Fruit fly (Drosophila melanogaster) whole organism, embryonic: ENCODE data around the gene Snmp2.

Experiments used
- CG10274 ChIP-seq: fragments of 200-800 bp; sonication (Bioruptor generic); optimal IDR thresholded peaks from 3 replicates; lab custom pipeline; 2017; ENCODE audit warnings: missing biosample characterization, mild to moderate bottlenecking, missing genetic modification characterization
- CG11398 ChIP-seq: fragments of 200-800 bp; sonication (Bioruptor generic); optimal IDR thresholded peaks from 2 replicates; lab custom pipeline; 2016; ENCODE audit warnings: missing biosample characterization, missing genetic modification characterization
- CG12299 ChIP-seq: fragments of 200-800 bp; sonication (Bioruptor generic); optimal IDR thresholded peaks from 2 replicates; lab custom pipeline; 2018; ENCODE audit warnings: missing biosample characterization, mild to moderate bottlenecking, missing genetic modification characterization
- CG13624 ChIP-seq: fragments of 200-800 bp; sonication (Bioruptor generic); optimal IDR thresholded peaks from 2 replicates; lab custom pipeline; 2016; ENCODE audit warnings: missing biosample characterization, missing genetic modification characterization
- CG1529 ChIP-seq: fragments of 200-800 bp; sonication (Bioruptor generic); optimal IDR thresholded peaks from 3 replicates; lab custom pipeline; 2018; ENCODE audit warnings: missing biosample characterization, missing genetic modification characterization
- CG2889 ChIP-seq: fragments of 200-800 bp; sonication (Bioruptor generic); IDR thresholded peaks from 3 replicates; pipeline ENCODE4 v1.3.6; 2022; ENCODE audit warnings: missing biosample characterization, missing genetic modification characterization
- CG3065 ChIP-seq: fragments of 200-800 bp; sonication (Bioruptor generic); optimal IDR thresholded peaks from 2 replicates; lab custom pipeline; 2016; ENCODE audit warnings: missing biosample characterization, missing genetic modification characterization
- CG34422 ChIP-seq: fragments of 200-800 bp; sonication (Bioruptor generic); IDR thresholded peaks from 3 replicates; pipeline ENCODE4 v1.3.6; 2022; ENCODE audit warnings: missing biosample characterization, missing genetic modification characterization
- CG5180 ChIP-seq: fragments of 200-800 bp; sonication (Bioruptor generic); optimal IDR thresholded peaks from 3 replicates; lab custom pipeline; 2017; ENCODE audit warnings: missing biosample characterization, missing genetic modification characterization, mild to moderate bottlenecking, moderate library complexity, missing genetic modification reagents
- CG6272 ChIP-seq: fragments of 200-800 bp; sonication (Bioruptor generic); IDR thresholded peaks from 2 replicates; pipeline ENCODE4 v1.3.6; 2022; ENCODE audit warnings: missing biosample characterization, missing genetic modification characterization
- CG7372 ChIP-seq: fragments of 200-800 bp; sonication (Bioruptor generic); IDR thresholded peaks from 2 replicates; pipeline ENCODE4 v1.3.6; 2022; ENCODE audit warnings: missing biosample characterization, missing genetic modification characterization
- CG7839 ChIP-seq: fragments of 200-800 bp; sonication (Bioruptor generic); optimal IDR thresholded peaks from 3 replicates; lab custom pipeline; 2018; ENCODE audit warnings: missing biosample characterization, mild to moderate bottlenecking, missing genetic modification characterization, moderate library complexity
- CG9817 ChIP-seq: fragments of 200-800 bp; sonication (Bioruptor generic); optimal IDR thresholded peaks from 2 replicates; lab custom pipeline; 2018; ENCODE audit warnings: missing biosample characterization, mild to moderate bottlenecking, missing genetic modification characterization, moderate library complexity
- Dad ChIP-seq: fragments of 200-800 bp; sonication (Bioruptor generic); optimal IDR thresholded peaks from 3 replicates; lab custom pipeline; 2016; ENCODE audit warnings: missing biosample characterization, missing genetic modification characterization
- Doc3 ChIP-seq: fragments of 200-800 bp; sonication (Bioruptor generic); IDR thresholded peaks from 3 replicates; pipeline ENCODE4 v1.3.6; 2022; ENCODE audit warnings: missing biosample characterization, missing genetic modification characterization; ENCODE audit not compliant: partially characterized antibody
- E2f1 ChIP-seq: fragments of 200-800 bp; sonication (Bioruptor generic); IDR thresholded peaks from 2 replicates; pipeline ENCODE4 v1.3.6; 2022; ENCODE audit warnings: missing biosample characterization, missing genetic modification characterization
- Fer1 ChIP-seq: fragments of 200-800 bp; sonication (Bioruptor generic); optimal IDR thresholded peaks from 2 replicates; lab custom pipeline; 2017; ENCODE audit warnings: missing biosample characterization, mild to moderate bottlenecking, missing genetic modification characterization
- HLH4C ChIP-seq: fragments of 200-800 bp; sonication (Bioruptor generic); IDR thresholded peaks from 3 replicates; pipeline ENCODE4 v1.3.6; 2022; ENCODE audit warnings: missing biosample characterization, missing genetic modification characterization; ENCODE audit not compliant: partially characterized antibody
- HLH54F ChIP-seq: fragments of 200-800 bp; sonication (Bioruptor generic); optimal IDR thresholded peaks from 3 replicates; lab custom pipeline; 2016; ENCODE audit warnings: missing biosample characterization, missing genetic modification characterization
- Hand ChIP-seq: fragments of 200-800 bp; sonication (Bioruptor generic); optimal IDR thresholded peaks from 2 replicates; lab custom pipeline; 2017; ENCODE audit warnings: mild to moderate bottlenecking, missing biosample characterization, missing genetic modification reagents, missing genetic modification characterization
- Hr78 ChIP-seq, 2 experiments: fragments of 200-800 bp in 1 of 2; fragments of >200 bp in 1 of 2; sonication (Bioruptor generic) in 1 of 2; optimal IDR thresholded peaks; 2 replicates each; lab custom pipeline; 2017 to 2019; ENCODE audit warnings: missing biosample characterization in 2 of 2, missing genetic modification characterization in 2 of 2, mild to moderate bottlenecking in 1 of 2, moderate library complexity in 1 of 2
- Pdp1 ChIP-seq, 2 experiments: fragments of 200-800 bp; sonication (Bioruptor generic); optimal IDR thresholded peaks; 3 replicates each; lab custom pipeline; 2016; ENCODE audit warnings: missing biosample characterization in 2 of 2, missing genetic modification characterization in 2 of 2, mild to moderate bottlenecking in 1 of 2, moderate library complexity in 1 of 2
- Trl ChIP-seq, 3 experiments: fragments of >200 bp in 2 of 3; fragments of 200-800 bp in 1 of 3; sonication (Bioruptor generic) in 1 of 3; optimal IDR thresholded peaks; 2 replicates in 1 of 3; 3 replicates in 2 of 3; lab custom pipeline; 2016 to 2017; ENCODE audit warnings: missing biosample characterization in 1 of 3, missing genetic modification characterization in 1 of 3
- YL-1 ChIP-seq: fragments of 200-800 bp; sonication (Bioruptor generic); optimal IDR thresholded peaks from 3 replicates; lab custom pipeline; 2017; ENCODE audit warnings: missing biosample characterization, mild to moderate bottlenecking, missing genetic modification characterization
- abd-A ChIP-seq: fragments of 200-800 bp; sonication (Bioruptor generic); optimal IDR thresholded peaks from 3 replicates; lab custom pipeline; 2019; ENCODE audit warnings: missing biosample characterization, mild to moderate bottlenecking, missing genetic modification characterization, moderate library complexity
- al ChIP-seq: fragments of 200-800 bp; sonication (Bioruptor generic); IDR thresholded peaks from 2 replicates; pipeline ENCODE4 v1.3.6; 2022; ENCODE audit warnings: missing biosample characterization, missing genetic modification characterization
- az2 ChIP-seq: fragments of 200-800 bp; sonication (Bioruptor generic); optimal IDR thresholded peaks from 3 replicates; lab custom pipeline; 2016; ENCODE audit warnings: missing biosample characterization, missing genetic modification characterization
- cas ChIP-seq: fragments of 200-800 bp; sonication (Bioruptor generic); IDR thresholded peaks from 2 replicates; pipeline ENCODE4 v1.3.6; 2022; ENCODE audit warnings: missing biosample characterization, missing genetic modification characterization
- cg ChIP-seq: fragments of 200-800 bp; sonication (Bioruptor generic); optimal IDR thresholded peaks from 3 replicates; lab custom pipeline; 2019; ENCODE audit warnings: missing biosample characterization, mild to moderate bottlenecking, missing genetic modification characterization, moderate library complexity
- chinmo ChIP-seq: fragments of 200-800 bp; sonication (Bioruptor generic); IDR thresholded peaks from 4 replicates; pipeline ENCODE4 v1.3.6; 2022; ENCODE audit warnings: missing biosample characterization, missing genetic modification characterization; ENCODE audit not compliant: partially characterized antibody
- ems ChIP-seq: fragments of 200-800 bp; sonication (Bioruptor generic); optimal IDR thresholded peaks from 3 replicates; lab custom pipeline; 2016; ENCODE audit warnings: missing biosample characterization, missing genetic modification characterization
- fd102C ChIP-seq: fragments of 200-800 bp; sonication (Bioruptor generic); optimal IDR thresholded peaks from 2 replicates; lab custom pipeline; 2018; ENCODE audit warnings: missing biosample characterization, mild to moderate bottlenecking, missing genetic modification characterization, moderate library complexity
- gsb ChIP-seq: fragments of 200-800 bp; sonication (Bioruptor generic); IDR thresholded peaks from 2 replicates; pipeline ENCODE4 v1.3.6; 2022; ENCODE audit warnings: missing biosample characterization, missing genetic modification characterization
- klu ChIP-seq: fragments of 200-800 bp; sonication (Bioruptor generic); IDR thresholded peaks from 2 replicates; pipeline ENCODE4 v1.3.6; 2022; ENCODE audit warnings: missing biosample characterization, missing genetic modification characterization
- mld ChIP-seq: fragments of 200-800 bp; sonication (Bioruptor generic); IDR thresholded peaks from 3 replicates; pipeline ENCODE4 v1.3.6; 2022; ENCODE audit warnings: missing biosample characterization, missing genetic modification characterization; ENCODE audit not compliant: partially characterized antibody
- onecut ChIP-seq: fragments of 200-800 bp; sonication (Bioruptor generic); IDR thresholded peaks from 2 replicates; pipeline ENCODE4 v1.3.6; 2022; ENCODE audit warnings: missing biosample characterization, missing genetic modification characterization
- prd ChIP-seq, 3 experiments: fragments of >200 bp in 2 of 3; fragments of 200-800 bp in 1 of 3; sonication (Bioruptor generic) in 1 of 3; optimal IDR thresholded peaks in 2 of 3; IDR thresholded peaks in 1 of 3; 2 replicates in 2 of 3; 3 replicates in 1 of 3; pipeline versions ENCODE4 v1.3.6 to Lab custom; 2017 to 2022; ENCODE audit warnings: missing biosample characterization in 1 of 3, missing genetic modification characterization in 1 of 3
- ranshi ChIP-seq: fragments of 200-800 bp; sonication (Bioruptor generic); IDR thresholded peaks from 2 replicates; pipeline ENCODE4 v1.3.6; 2022; ENCODE audit warnings: missing biosample characterization, missing genetic modification characterization
- so ChIP-seq: fragments of 200-800 bp; sonication (Bioruptor generic); IDR thresholded peaks from 3 replicates; pipeline ENCODE4 v1.3.6; 2022; ENCODE audit warnings: missing biosample characterization, missing genetic modification characterization
- zen2 ChIP-seq: fragments of 200-800 bp; sonication (Bioruptor generic); IDR thresholded peaks from 3 replicates; pipeline ENCODE4 v1.3.6; 2022; ENCODE audit warnings: missing biosample characterization, missing genetic modification characterization; ENCODE audit not compliant: partially characterized antibody

Gene Snmp2

dm6 chr3L:7775365-7775905 is 32.6 kb upstream of the Snmp2 start, which contains the start of gene Clk (continued):
- no peak for TF ChIP-seq CG5180 (GFP tag; lab: Kevin White, UChicago)
- no peak for TF ChIP-seq Dad (GFP tag; lab: Kevin White, UChicago)
- peak; percentile 33; the same call in 1 of the 2 replicates for TF ChIP-seq CG7372
- TF ChIP-seq Pdp1 (GFP tag; optimal IDR thresholded peaks at IDR 0.05; lab: Kevin White, UChicago), result peak in 1 of 2 experiments; percentile 3
- no peak for TF ChIP-seq Hand (GFP tag; lab: Kevin White, UChicago)
- no peak for TF ChIP-seq CG3065 (GFP tag; lab: Kevin White, UChicago)
- no peak for TF ChIP-seq so (GFP tag; lab: Robert Waterston, UW)
- no peak for TF ChIP-seq CG12299 (tag; lab: Kevin White, UChicago)
- TF ChIP-seq chinmo (GFP tag; lab: Robert Waterston, UW), result 0 out of 4 replicates have a peak, but pooled peaks have one; percentile 60
- no peak for TF ChIP-seq prd (optimal IDR thresholded peaks at IDR 0.05; lab: Kevin White, UChicago)
- no peak for TF ChIP-seq prd (GFP tag; IDR thresholded peaks at IDR 0.05; lab: Robert Waterston, UW)
- TF ChIP-seq CG13624 (GFP tag; lab: Kevin White, UChicago), result no peak
- no peak for TF ChIP-seq cas (GFP tag; lab: Robert Waterston, UW)
- no peak for TF ChIP-seq gsb
- no peak for TF ChIP-seq CG34422
- TF ChIP-seq E2f1 (GFP tag; lab: Robert Waterston, UW), result no peak
- TF ChIP-seq HLH4C (GFP tag; lab: Robert Waterston, UW), result no peak
- peak in 1 of 2 experiments; percentile 28 for TF ChIP-seq Hr78 (GFP tag; optimal IDR thresholded peaks at IDR 0.05; lab: Kevin White, UChicago)
- TF ChIP-seq HLH54F (GFP tag; lab: Kevin White, UChicago), result no peak

- TF ChIP-seq cas (GFP tag; lab: Robert Waterston, UW) (no peak), Pdp1 (GFP tag; optimal IDR thresholded peaks at IDR 0.05; lab: Kevin White, UChicago) (peak in 1 of 2 experiments; percentile 62)
Measured at dm6 chr3L:7774698-7775097, 31.9 kb upstream of the Snmp2 start.

- TF ChIP-seq cg (GFP tag; lab: Kevin White, UChicago) (peak; percentile 13), al (GFP tag; lab: Robert Waterston, UW) (no peak)
Measured at dm6 chr3L:7773529-7773928, 30.7 kb upstream of the Snmp2 start.

- TF ChIP-seq ems (no peak), cg (GFP tag; lab: Kevin White, UChicago) (peak; percentile 17), chinmo (GFP tag; lab: Robert Waterston, UW) (0 out of 4 replicates have a peak, but pooled peaks have one; percentile 21), abd-A (tag; lab: Kevin White, UChicago) (no peak), fd102C (no peak), CG1529 (GFP tag; lab: Kevin White, UChicago) (no peak), Doc3 (GFP tag; lab: Robert Waterston, UW) (no peak), Trl (optimal IDR thresholded peaks at IDR 0.05; lab: Kevin White, UChicago) (peak; percentile 22), Trl (GFP tag; optimal IDR thresholded peaks at IDR 0.05; lab: Kevin White, UChicago) (no peak), CG7839 (tag; lab: Kevin White, UChicago) (no peak)
Measured at dm6 chr3L:7772160-7772798, 29.4 kb upstream of the Snmp2 start.

- no peak for TF ChIP-seq YL-1 (GFP tag; lab: Kevin White, UChicago)
- no peak for TF ChIP-seq CG9817 (tag; lab: Kevin White, UChicago)
- TF ChIP-seq CG11398 (GFP tag; lab: Kevin White, UChicago), result no peak
- TF ChIP-seq CG10274, result no peak
- no peak for TF ChIP-seq ranshi (GFP tag; lab: Robert Waterston, UW)
- no peak for TF ChIP-seq HLH4C (GFP tag; lab: Robert Waterston, UW)
- no peak for TF ChIP-seq mld (GFP tag; lab: Robert Waterston, UW)
- TF ChIP-seq onecut (GFP tag; lab: Robert Waterston, UW), result no peak
- no peak for TF ChIP-seq CG34422
- no peak for TF ChIP-seq Fer1 (GFP tag; lab: Kevin White, UChicago)
- TF ChIP-seq CG6272 (GFP tag; lab: Robert Waterston, UW), result no peak
- no peak for TF ChIP-seq zen2
- TF ChIP-seq az2 (GFP tag; lab: Kevin White, UChicago), result no peak
- TF ChIP-seq CG2889 (GFP tag; lab: Robert Waterston, UW), result no peak
- TF ChIP-seq klu (GFP tag; lab: Robert Waterston, UW), result no peak
Measured at dm6 chr3L:7768252-7768651, 25.4 kb upstream of the Snmp2 start, which contains the start of gene CG32371. Gene CG32371 (minus strand): TSS chr3L:7768352.
